Worm (Caenorhabditis elegans) whole organism, midembryonic: ENCODE measurements around the gene M01H9.3.

Source experiments
- T22C8.4 ChIP-seq: fragments of 200-800 bp; sonication (Bioruptor generic); IDR thresholded peaks from 2 replicates; pipeline ENCODE4 v1.3.6; 2022; ENCODE audit warnings: missing genetic modification characterization, missing compliant biosample characterization
- cog-1 ChIP-seq: sonication (generic microtip); optimal IDR thresholded peaks from 2 replicates; lab custom pipeline; 2016; ENCODE audit warnings: missing genetic modification characterization, missing compliant biosample characterization
- flt-1 ChIP-seq: fragments of 200-800 bp; sonication (Bioruptor generic); IDR thresholded peaks from 2 replicates; pipeline ENCODE4 v1.3.6; 2022; ENCODE audit warnings: missing genetic modification characterization, missing compliant biosample characterization
- med-1 ChIP-seq: sonication (generic microtip); optimal IDR thresholded peaks from 2 replicates; lab custom pipeline; 2017; ENCODE audit warnings: missing genetic modification characterization, mild to moderate bottlenecking, missing compliant biosample characterization, antibody characterized with exemption, missing genetic modification reagents; ENCODE audit not compliant: insufficient read depth
- ref-1 ChIP-seq: fragments of 200-800 bp; sonication (Bioruptor generic); conservative IDR thresholded peaks from 2 replicates; pipeline ENCODE4 v1.3.6; 2022; ENCODE audit warnings: missing genetic modification reagents, missing genetic modification characterization, missing compliant biosample characterization
- tab-1 ChIP-seq: fragments of 200-800 bp; sonication (Bioruptor generic); IDR thresholded peaks from 2 replicates; pipeline ENCODE4 v1.3.6; 2022; ENCODE audit warnings: missing genetic modification characterization, missing compliant biosample characterization
- ztf-23 ChIP-seq: fragments of 200-800 bp; sonication (Bioruptor generic); IDR thresholded peaks from 2 replicates; pipeline ENCODE4 v1.3.6; 2022; ENCODE audit warnings: missing genetic modification reagents, missing genetic modification characterization, missing compliant biosample characterization
- ztf-29 ChIP-seq: fragments of 200-800 bp; sonication (Bioruptor generic); IDR thresholded peaks from 2 replicates; pipeline ENCODE4 v1.3.6; 2022; ENCODE audit warnings: missing genetic modification reagents, missing genetic modification characterization, missing compliant biosample characterization

ce11 chrIV:4448343-4448742, 28.5 kb downstream of the M01H9.3 start:
- no peak for TF ChIP-seq ztf-29 (GFP tag; lab: Robert Waterston, UW)
- TF ChIP-seq ztf-23 = no peak
- no peak for TF ChIP-seq T22C8.4 (GFP tag; lab: Robert Waterston, UW)
- TF ChIP-seq cog-1 = no peak
- TF ChIP-seq tab-1 = no peak
- TF ChIP-seq med-1 (GFP tag; lab: Kevin White, UChicago) = no peak
- no peak for TF ChIP-seq flt-1 (GFP tag; lab: Robert Waterston, UW)
- TF ChIP-seq ref-1 = no peak
